Worm (Caenorhabditis elegans) whole organism, L4/young adult: Measurements from ENCODE around the gene C54F6.15.

ENCODE experiments used
- W03F9.2 ChIP-seq: fragments of 150-350 bp; optimal IDR thresholded peaks from 2 replicates; lab custom pipeline; 2014; ENCODE audit warnings: missing biosample characterization, missing genetic modification characterization
- dao-5 ChIP-seq: sonication (generic microtip); optimal IDR thresholded peaks from 2 replicates; lab custom pipeline; 2016; ENCODE audit warnings: missing genotype, missing genetic modification characterization, moderate library complexity, missing compliant biosample characterization
- him-1 ChIP-seq: sonication (generic microtip); optimal IDR thresholded peaks from 2 replicates; lab custom pipeline; 2016; ENCODE audit warnings: missing genotype, missing genetic modification reagents, missing genetic modification characterization, missing compliant biosample characterization

- no peak for TF ChIP-seq dao-5 (tag; lab: Kevin White, UChicago)
- TF ChIP-seq him-1 (tag; lab: Kevin White, UChicago) = no peak
- TF ChIP-seq W03F9.2 (tag; lab: Kevin White, UChicago) = no peak
Observed at ce11 chrV:7508566-7509044, 13.6 kb downstream of the C54F6.15 start, which contains the start of the genes str-31 and nhr-172.
